Worm (Caenorhabditis elegans) whole organism, mixed stage, embryonic: ENCODE data around the gene T13F2.6.

ENCODE experiments used
- blmp-1 ChIP-seq: fragments of 150-350 bp; optimal IDR thresholded peaks from 2 replicates; lab custom pipeline; 2014; ENCODE audit warnings: missing biosample characterization, missing genetic modification characterization
- lin-13 ChIP-seq: fragments of 150-350 bp; optimal IDR thresholded peaks from 2 replicates; lab custom pipeline; 2014; ENCODE audit warnings: missing biosample characterization, missing genetic modification characterization
- mab-5 ChIP-seq: fragments of 150-350 bp; optimal IDR thresholded peaks from 2 replicates; lab custom pipeline; 2014; ENCODE audit warnings: missing biosample characterization, missing genetic modification characterization
- nhr-12 ChIP-seq: fragments of 150-350 bp; optimal IDR thresholded peaks from 2 replicates; lab custom pipeline; 2014; ENCODE audit warnings: missing biosample characterization, missing genetic modification characterization
- nhr-237 ChIP-seq: fragments of 150-350 bp; optimal IDR thresholded peaks from 2 replicates; lab custom pipeline; 2014; ENCODE audit warnings: missing biosample characterization, missing genetic modification characterization
- pha-4 ChIP-seq: fragments of 150-350 bp; optimal IDR thresholded peaks from 2 replicates; lab custom pipeline; 2018; ENCODE audit warnings: missing biosample characterization, missing genetic modification reagents, missing genetic modification characterization
- snpc-4 ChIP-seq: fragments of 150-350 bp; optimal IDR thresholded peaks from 2 replicates; lab custom pipeline; 2014; ENCODE audit warnings: missing biosample characterization, missing genetic modification characterization
- unc-39 ChIP-seq: fragments of 150-350 bp; optimal IDR thresholded peaks from 2 replicates; lab custom pipeline; 2014; ENCODE audit warnings: missing biosample characterization, missing genetic modification characterization
- ztf-11 ChIP-seq: fragments of 150-350 bp; optimal IDR thresholded peaks from 2 replicates; lab custom pipeline; 2014; ENCODE audit warnings: missing biosample characterization, missing genetic modification characterization

DNA sequence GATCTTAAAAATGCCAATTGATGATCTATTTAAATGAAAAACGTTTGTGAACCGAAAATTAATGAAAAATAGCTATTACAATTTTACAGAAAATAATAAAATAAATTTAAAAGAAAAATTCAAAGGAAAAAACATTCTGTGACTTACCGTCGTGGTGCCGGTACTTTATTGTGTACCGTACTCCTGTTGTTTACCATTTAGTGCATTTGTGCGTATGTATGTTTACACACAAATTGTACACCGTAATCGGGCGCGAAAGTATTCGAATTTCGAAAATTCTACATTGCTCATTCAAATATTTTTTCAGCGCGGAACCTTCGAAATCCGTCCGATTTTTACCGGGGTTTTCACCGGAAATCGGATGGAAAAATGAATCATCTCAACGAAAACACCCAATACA, at the start of gene T13F2.6:
- TF ChIP-seq nhr-12 (no peak), blmp-1 (tag; lab: Kevin White, UChicago) (no peak), nhr-237 (no peak), lin-13 (tag; lab: Kevin White, UChicago) (no peak), mab-5 (tag; lab: Kevin White, UChicago) (no peak), ztf-11 (tag; lab: Kevin White, UChicago) (no peak), pha-4 (no peak), unc-39 (tag; lab: Kevin White, UChicago) (no peak), snpc-4 (tag; lab: Kevin White, UChicago) (no peak)
